Fruit fly (Drosophila melanogaster) whole organism: ENCODE measurements around the gene CG10710.

ENCODE experiments used
- CG8478 ChIP-seq: fragments of >200 bp; optimal IDR thresholded peaks from 2 replicates; lab custom pipeline; 2018; ENCODE audit warnings: inconsistent platforms
- pan ChIP-seq: fragments of >200 bp; optimal IDR thresholded peaks from 2 replicates; lab custom pipeline; 2017
- psq ChIP-seq: fragments of >200 bp; optimal IDR thresholded peaks from 2 replicates; lab custom pipeline; 2017

- TF ChIP-seq psq (lab: Kevin White, UChicago): no peak
- TF ChIP-seq CG8478 (lab: Kevin White, UChicago): no peak
- TF ChIP-seq pan (lab: Kevin White, UChicago): no peak
These were observed 28.6 kb downstream of the CG10710 start for dm6 chr3L:13490689-13491348.
